Worm (Caenorhabditis elegans): ENCODE results near the gene F29B9.11.

- TF ChIP-seq C16A3.4 (tag; optimal IDR thresholded peaks at IDR 0.05) = no peak
- no peak for TF ChIP-seq rnt-1 (tag; optimal IDR thresholded peaks at IDR 0.05)
- TF ChIP-seq zag-1 (tag; optimal IDR thresholded peaks at IDR 0.05) = no peak
- no peak for TF ChIP-seq fkh-10 (GFP tag; optimal IDR thresholded peaks at IDR 0.05)
Measured at ce11 chrIV:4653708-4654107, 6.3 kb downstream of the F29B9.11 start.

Measured in whole organism, L1 larva.